Fruit fly (Drosophila melanogaster) whole organism, pupa: Measurements from ENCODE around the gene Pyroxd1.
A peak's percentile ranks its signal among the peaks of the same experiment; 100 is the strongest.

Experiments
- CG13204 ChIP-seq: fragments of 200-800 bp; sonication (Bioruptor generic); optimal IDR thresholded peaks from 2 replicates; lab custom pipeline; 2018; ENCODE audit warnings: missing biosample characterization, mild to moderate bottlenecking, missing genetic modification characterization, moderate library complexity
- D1 ChIP-seq: fragments of 200-800 bp; sonication (Bioruptor generic); optimal IDR thresholded peaks from 2 replicates; lab custom pipeline; 2018; ENCODE audit warnings: missing biosample characterization, mild to moderate bottlenecking, missing genetic modification characterization, moderate library complexity
- EcR ChIP-seq: fragments of 200-800 bp; sonication (Bioruptor generic); optimal IDR thresholded peaks from 3 replicates; lab custom pipeline; 2019; ENCODE audit warnings: missing biosample characterization, missing genetic modification characterization, mild to moderate bottlenecking, moderate library complexity, missing genetic modification reagents
- Ets98B ChIP-seq: fragments of 200-800 bp; sonication (Bioruptor generic); IDR thresholded peaks from 2 replicates; pipeline ENCODE4 v1.3.6; 2022; ENCODE audit warnings: missing biosample characterization, missing genetic modification characterization
- Snoo ChIP-seq: fragments of 200-800 bp; sonication (Bioruptor generic); optimal IDR thresholded peaks from 3 replicates; lab custom pipeline; 2017; ENCODE audit warnings: missing biosample characterization, mild to moderate bottlenecking, missing genetic modification characterization, inconsistent platforms
- rn ChIP-seq: fragments of 200-800 bp; sonication (Bioruptor generic); IDR thresholded peaks from 2 replicates; pipeline ENCODE4 v1.3.6; 2022; ENCODE audit warnings: missing biosample characterization, missing genetic modification characterization

DNA sequence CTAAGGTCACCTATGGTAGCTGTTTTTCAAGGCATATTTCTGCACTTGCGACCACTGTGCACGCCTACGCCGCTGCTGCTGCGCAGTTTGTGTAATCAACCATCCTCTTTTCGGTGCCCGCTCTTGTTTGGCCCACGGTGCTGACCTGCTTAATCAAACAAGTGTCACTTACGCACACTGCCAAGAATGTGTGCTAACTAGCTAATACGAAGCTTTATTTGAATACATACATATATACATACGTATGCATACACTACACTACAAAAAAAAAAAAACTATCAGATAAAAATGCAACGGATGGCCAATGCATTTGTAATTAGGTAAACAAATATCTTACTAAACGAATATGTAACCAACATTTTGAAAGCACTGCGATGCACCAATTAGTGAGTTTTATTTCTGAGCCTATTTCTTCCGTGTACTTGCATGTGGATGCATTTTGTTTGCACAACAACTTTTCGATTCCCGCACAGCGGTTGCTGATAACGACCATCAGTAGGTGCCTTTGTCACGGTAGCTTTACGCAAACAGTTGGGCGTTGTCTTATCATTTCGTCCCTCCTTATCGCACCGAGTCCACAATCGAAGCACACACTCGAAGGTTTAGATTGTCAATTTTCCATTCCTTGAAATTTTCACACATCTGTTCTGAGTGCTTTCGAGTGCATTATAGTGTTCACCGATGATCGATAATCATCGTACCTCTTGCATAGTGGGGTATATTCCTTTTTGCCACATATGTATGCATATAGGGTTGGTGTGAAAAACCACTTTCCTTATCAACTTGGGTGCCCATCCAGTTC lies 4.7 kb upstream of the Pyroxd1 start:
- peak; percentile 62 for TF ChIP-seq EcR (GFP tag; lab: Kevin White, UChicago)
- no peak for TF ChIP-seq CG13204 (GFP tag; lab: Kevin White, UChicago)
- TF ChIP-seq Snoo, result peak; percentile 85
- TF ChIP-seq rn, result peak; percentile 93
- TF ChIP-seq Ets98B (GFP tag; lab: Robert Waterston, UW), result peak; percentile 98
- TF ChIP-seq D1, result peak; percentile 78
